Worm (Caenorhabditis elegans) whole organism, L1 larva: ENCODE results near the gene F25E5.2.

Experiments
- C16A3.4 ChIP-seq: fragments of 150-350 bp; optimal IDR thresholded peaks from 2 replicates; lab custom pipeline; 2014; ENCODE audit warnings: missing biosample characterization, missing genetic modification characterization
- F16B12.6 ChIP-seq: fragments of 150-350 bp; optimal IDR thresholded peaks from 2 replicates; lab custom pipeline; 2014; ENCODE audit warnings: missing biosample characterization, missing genetic modification characterization
- ama-1 ChIP-seq: fragments of 150-350 bp; optimal IDR thresholded peaks from 2 replicates; lab custom pipeline; 2014
- blmp-1 ChIP-seq: fragments of 150-350 bp; optimal IDR thresholded peaks from 2 replicates; lab custom pipeline; 2014; ENCODE audit warnings: missing biosample characterization, missing genetic modification characterization
- ceh-82 ChIP-seq, 3 experiments: fragments of 150-350 bp in 1 of 3; sonication (generic microtip) in 2 of 3; optimal IDR thresholded peaks; 2 replicates each; lab custom pipeline; 2014 to 2017; ENCODE audit warnings: missing biosample characterization in 3 of 3, missing genetic modification characterization in 3 of 3
- ceh-88 ChIP-seq: fragments of 200-800 bp; sonication (Bioruptor generic); IDR thresholded peaks from 2 replicates; pipeline ENCODE4 v1.3.6; 2022; ENCODE audit warnings: missing genetic modification characterization, missing compliant biosample characterization
- dpl-1 ChIP-seq, 3 experiments: fragments of 150-350 bp in 2 of 3; sonication (generic microtip) in 1 of 3; optimal IDR thresholded peaks; 2 replicates each; lab custom pipeline; 2014 to 2017; ENCODE audit warnings: missing biosample characterization in 3 of 3, missing genetic modification characterization in 3 of 3, missing genetic modification reagents in 3 of 3
- dsc-1 ChIP-seq: sonication (generic microtip); optimal IDR thresholded peaks from 2 replicates; lab custom pipeline; 2016; ENCODE audit warnings: mild to moderate bottlenecking, missing genetic modification characterization, missing compliant biosample characterization
- efl-1 ChIP-seq, 4 experiments: fragments of 150-350 bp; optimal IDR thresholded peaks in 3 of 4; peaks in 1 of 4; 1 replicate in 1 of 4; 2 replicates in 3 of 4; lab custom pipeline; 2014; ENCODE audit warnings: missing biosample characterization in 2 of 4, missing genetic modification characterization in 2 of 4, missing genetic modification reagents in 2 of 4
- efl-3 ChIP-seq: fragments of 200-800 bp; sonication (Bioruptor generic); optimal IDR thresholded peaks from 2 replicates; lab custom pipeline; 2018; ENCODE audit warnings: mild to moderate bottlenecking, missing genetic modification characterization, missing compliant biosample characterization
- egl-13 ChIP-seq: sonication (generic microtip); optimal IDR thresholded peaks from 2 replicates; lab custom pipeline; 2016; ENCODE audit warnings: missing genotype, missing genetic modification reagents, missing genetic modification characterization, missing compliant biosample characterization
- elt-2 ChIP-seq: sonication (generic microtip); optimal IDR thresholded peaks from 2 replicates; lab custom pipeline; 2016; ENCODE audit warnings: missing genetic modification characterization, mild to moderate bottlenecking, inconsistent platforms, missing compliant biosample characterization, missing genetic modification reagents
- elt-3 ChIP-seq, 6 experiments: fragments of 150-350 bp in 1 of 6; sonication (generic microtip); optimal IDR thresholded peaks; 2 replicates each; lab custom pipeline; 2017 to 2018; ENCODE audit warnings: missing biosample characterization in 6 of 6, missing genetic modification characterization in 6 of 6, inconsistent platforms in 1 of 6
- fkh-10 ChIP-seq: sonication (generic microtip); optimal IDR thresholded peaks from 2 replicates; lab custom pipeline; 2017; ENCODE audit warnings: missing biosample characterization, missing genetic modification reagents, missing genetic modification characterization
- fkh-8 ChIP-seq: sonication (generic microtip); optimal IDR thresholded peaks from 2 replicates; lab custom pipeline; 2016; ENCODE audit warnings: mild to moderate bottlenecking, missing genetic modification characterization, missing compliant biosample characterization
- grh-1 ChIP-seq: fragments of 200-800 bp; sonication (Bioruptor generic); IDR thresholded peaks from 2 replicates; pipeline ENCODE4 v1.3.6; 2022; ENCODE audit warnings: missing genetic modification reagents, missing genetic modification characterization, missing compliant biosample characterization
- irx-1 ChIP-seq: sonication (generic microtip); optimal IDR thresholded peaks from 2 replicates; lab custom pipeline; 2016; ENCODE audit warnings: missing genetic modification characterization, missing compliant biosample characterization
- lin-35 ChIP-seq, 2 experiments: fragments of 150-350 bp; optimal IDR thresholded peaks; 2 replicates each; lab custom pipeline; 2014; ENCODE audit warnings: missing biosample characterization in 2 of 2, missing genetic modification characterization in 2 of 2, missing genetic modification reagents in 2 of 2
- lin-39 ChIP-seq: fragments of 150-350 bp; optimal IDR thresholded peaks from 2 replicates; lab custom pipeline; 2014; ENCODE audit warnings: missing biosample characterization, missing genetic modification reagents, missing genetic modification characterization
- lir-3 ChIP-seq: sonication (generic microtip); optimal IDR thresholded peaks from 2 replicates; lab custom pipeline; 2016; ENCODE audit warnings: mild to moderate bottlenecking, missing genetic modification characterization, moderate library complexity, missing compliant biosample characterization; ENCODE audit not compliant: poor library complexity
- lsy-2 ChIP-seq, 2 experiments: fragments of 150-350 bp; optimal IDR thresholded peaks; 2 replicates each; lab custom pipeline; 2014; ENCODE audit warnings: missing biosample characterization in 2 of 2, missing genetic modification characterization in 2 of 2
- mab-9 ChIP-seq: fragments of 200-800 bp; sonication (Bioruptor generic); IDR thresholded peaks from 2 replicates; pipeline ENCODE4 v1.3.6; 2022; ENCODE audit warnings: missing genetic modification reagents, missing genetic modification characterization, missing compliant biosample characterization
- mdl-1 ChIP-seq, 2 experiments: fragments of 150-350 bp; optimal IDR thresholded peaks; 2 replicates each; lab custom pipeline; 2014 to 2017; ENCODE audit warnings: missing biosample characterization in 2 of 2, missing genetic modification characterization in 2 of 2, inconsistent platforms in 1 of 2
- mef-2 ChIP-seq: fragments of 150-350 bp; optimal IDR thresholded peaks from 2 replicates; lab custom pipeline; 2014; ENCODE audit warnings: missing biosample characterization, missing genetic modification characterization
- mep-1 ChIP-seq: fragments of 150-350 bp; optimal IDR thresholded peaks from 2 replicates; lab custom pipeline; 2014; ENCODE audit warnings: missing biosample characterization, missing genetic modification characterization
- nhr-19 ChIP-seq: fragments of 200-800 bp; sonication (Bioruptor generic); conservative IDR thresholded peaks from 2 replicates; pipeline ENCODE4 v1.3.6; 2022; ENCODE audit warnings: missing genetic modification characterization, missing compliant biosample characterization
- nhr-20 ChIP-seq: sonication (generic microtip); optimal IDR thresholded peaks from 2 replicates; lab custom pipeline; 2016; ENCODE audit warnings: mild to moderate bottlenecking, missing genetic modification characterization, missing compliant biosample characterization
- nhr-28 ChIP-seq: fragments of 150-350 bp; optimal IDR thresholded peaks from 2 replicates; lab custom pipeline; 2014; ENCODE audit warnings: missing biosample characterization, missing genetic modification characterization
- nhr-47 ChIP-seq: sonication (generic microtip); optimal IDR thresholded peaks from 2 replicates; lab custom pipeline; 2016; ENCODE audit warnings: mild to moderate bottlenecking, missing genetic modification characterization, moderate library complexity, missing compliant biosample characterization
- nhr-71 ChIP-seq: sonication (generic microtip); optimal IDR thresholded peaks from 2 replicates; lab custom pipeline; 2016; ENCODE audit warnings: mild to moderate bottlenecking, missing genetic modification characterization, moderate library complexity, missing compliant biosample characterization
- nhr-85 ChIP-seq: sonication (generic microtip); peaks from one replicate; lab custom pipeline; 2016; ENCODE audit warnings: missing genetic modification characterization, inconsistent platforms, missing compliant biosample characterization
- nhr-90 ChIP-seq: sonication (generic microtip); optimal IDR thresholded peaks from 2 replicates; lab custom pipeline; 2016; ENCODE audit warnings: mild to moderate bottlenecking, missing genetic modification characterization, missing compliant biosample characterization; ENCODE audit not compliant: poor library complexity
- pax-3 ChIP-seq: fragments of 200-800 bp; sonication (Bioruptor generic); optimal IDR thresholded peaks from 2 replicates; lab custom pipeline; 2018; ENCODE audit warnings: mild to moderate bottlenecking, missing genetic modification characterization, moderate library complexity, missing compliant biosample characterization
- pqm-1 ChIP-seq: sonication (generic microtip); optimal IDR thresholded peaks from 3 replicates; lab custom pipeline; 2017; ENCODE audit warnings: missing biosample characterization, missing genetic modification characterization
- rnt-1 ChIP-seq: sonication (generic microtip); optimal IDR thresholded peaks from 2 replicates; lab custom pipeline; 2016; ENCODE audit warnings: mild to moderate bottlenecking, missing genetic modification characterization, moderate library complexity, missing compliant biosample characterization
- skn-1 ChIP-seq: fragments of 150-350 bp; optimal IDR thresholded peaks from 2 replicates; lab custom pipeline; 2014; ENCODE audit warnings: missing biosample characterization, missing genetic modification characterization
- snu-23 ChIP-seq: sonication (generic microtip); optimal IDR thresholded peaks from 2 replicates; lab custom pipeline; 2016; ENCODE audit warnings: missing genetic modification characterization, missing compliant biosample characterization
- sup-37 ChIP-seq: fragments of 200-800 bp; sonication (Bioruptor generic); optimal IDR thresholded peaks from 2 replicates; lab custom pipeline; 2018; ENCODE audit warnings: mild to moderate bottlenecking, missing genetic modification characterization, missing compliant biosample characterization
- swsn-7 ChIP-seq: sonication (generic microtip); optimal IDR thresholded peaks from 2 replicates; lab custom pipeline; 2016; ENCODE audit warnings: missing genetic modification characterization, missing compliant biosample characterization
- tbx-2 ChIP-seq: sonication (generic microtip); optimal IDR thresholded peaks from 2 replicates; lab custom pipeline; 2016; ENCODE audit warnings: missing genetic modification characterization, missing compliant biosample characterization
- unc-130 ChIP-seq: fragments of 150-350 bp; optimal IDR thresholded peaks from 2 replicates; lab custom pipeline; 2017; ENCODE audit warnings: missing biosample characterization, missing genetic modification characterization, inconsistent platforms
- unc-86 ChIP-seq: sonication (generic microtip); optimal IDR thresholded peaks from 2 replicates; lab custom pipeline; 2016; ENCODE audit warnings: missing genetic modification characterization, missing compliant biosample characterization
- xbp-1 ChIP-seq: sonication (generic microtip); optimal IDR thresholded peaks from 2 replicates; lab custom pipeline; 2016; ENCODE audit warnings: missing genetic modification characterization, missing compliant biosample characterization
- ztf-11 ChIP-seq, 2 experiments: sonication (generic microtip); optimal IDR thresholded peaks; 2 replicates each; lab custom pipeline; 2016 to 2017; ENCODE audit warnings: missing genetic modification characterization in 2 of 2, missing biosample characterization in 1 of 2, missing compliant biosample characterization in 1 of 2
- ztf-4 ChIP-seq: fragments of 150-350 bp; optimal IDR thresholded peaks from 2 replicates; lab custom pipeline; 2014; ENCODE audit warnings: missing biosample characterization, missing genetic modification characterization

The F25E5.2 gene

ce11 chrV:7432441-7433146 is 22.5 kb upstream of the F25E5.2 start:
- TF ChIP-seq elt-2: peak; percentile 5
- peak; percentile 53 for TF ChIP-seq nhr-85
- TF ChIP-seq irx-1 (tag; lab: Kevin White, UChicago): no peak
- peak in 1 of 6 experiments; percentile 35 for TF ChIP-seq elt-3 (tag; optimal IDR thresholded peaks at IDR 0.05; lab: Kevin White, UChicago)
- 0 out of 2 replicates have a peak, but pooled peaks have one; percentile 10 for TF ChIP-seq ceh-88 (GFP tag; lab: Robert Waterston, UW)
- TF ChIP-seq rnt-1: no peak
- peak; percentile 6 for TF ChIP-seq nhr-20 (tag; lab: Kevin White, UChicago)
- peak; percentile 44 for TF ChIP-seq snu-23 (GFP tag; lab: Kevin White, UChicago)
- TF ChIP-seq ama-1: peak; percentile 52
- no peak for TF ChIP-seq efl-3 (GFP tag; lab: Kevin White, UChicago)
- TF ChIP-seq lir-3 (tag; lab: Kevin White, UChicago): peak; percentile 21
- no peak for TF ChIP-seq efl-1 (optimal IDR thresholded peaks at IDR 0.05; lab: Kevin White, UChicago)
- peak in 1 of 2 experiments; percentile 80 for TF ChIP-seq efl-1 (GFP tag; optimal IDR thresholded peaks at IDR 0.05 in 1 of 2; lab: Kevin White, UChicago)
- TF ChIP-seq nhr-90 (tag; lab: Kevin White, UChicago): peak; percentile 24
- TF ChIP-seq, all 84 proteins: peak for 10

- TF ChIP-seq efl-3 (GFP tag; lab: Kevin White, UChicago) (no peak), ceh-82 (tag; optimal IDR thresholded peaks at IDR 0.05; lab: Kevin White, UChicago) (peak; percentile 25 to 32 (median 28)), rnt-1 (peak; percentile 56), mab-9 (GFP tag; lab: Robert Waterston, UW) (no peak), fkh-8 (tag; lab: Kevin White, UChicago) (peak; percentile 73), pqm-1 (tag; lab: Kevin White, UChicago) (no peak), elt-2 (peak; percentile 58), dsc-1 (peak; percentile 47), ztf-11 (tag; optimal IDR thresholded peaks at IDR 0.05; lab: Kevin White, UChicago) (no peak), fkh-10 (GFP tag; lab: Kevin White, UChicago) (peak; percentile 33), lin-35 (GFP tag; optimal IDR thresholded peaks at IDR 0.05; lab: Kevin White, UChicago) (peak; percentile 49 to 72), snu-23 (GFP tag; lab: Kevin White, UChicago) (peak; percentile 79), C16A3.4 (tag; lab: Kevin White, UChicago) (peak; percentile 13), F16B12.6 (tag; lab: Kevin White, UChicago) (no peak), nhr-71 (peak; percentile 92), mef-2 (tag; lab: Kevin White, UChicago) (peak; percentile 0), lir-3 (tag; lab: Kevin White, UChicago) (peak; percentile 34), unc-130 (tag; lab: Kevin White, UChicago) (peak; percentile 34), nhr-47 (peak; percentile 55), lsy-2 (tag; optimal IDR thresholded peaks at IDR 0.05; lab: Kevin White, UChicago) (peak; percentile 55 to 58), nhr-28 (no peak), ztf-4 (no peak), lin-39 (tag; lab: Kevin White, UChicago) (peak; percentile 1), grh-1 (GFP tag; lab: Robert Waterston, UW) (no peak), blmp-1 (tag; lab: Kevin White, UChicago) (peak; percentile 5), mep-1 (tag; lab: Kevin White, UChicago) (peak; percentile 60), nhr-90 (tag; lab: Kevin White, UChicago) (peak; percentile 29), swsn-7 (tag; lab: Kevin White, UChicago) (peak; percentile 63), efl-1 (optimal IDR thresholded peaks at IDR 0.05; lab: Kevin White, UChicago) (peak; percentile 19 to 41), efl-1 (GFP tag; optimal IDR thresholded peaks at IDR 0.05 in 1 of 2; lab: Kevin White, UChicago) (peak in 1 of 2 experiments; percentile 87), dpl-1 (GFP tag; optimal IDR thresholded peaks at IDR 0.05; lab: Kevin White, UChicago) (peak in 2 of 3 experiments; percentile 37 to 45), nhr-19 (GFP tag; lab: Robert Waterston, UW) (peak; percentile 98), xbp-1 (tag; lab: Kevin White, UChicago) (peak; percentile 32), sup-37 (GFP tag; lab: Kevin White, UChicago) (peak; percentile 31), skn-1 (tag; lab: Kevin White, UChicago) (peak; percentile 39), pax-3 (tag; lab: Kevin White, UChicago) (peak; percentile 29), egl-13 (tag; lab: Kevin White, UChicago) (no peak), tbx-2 (tag; lab: Kevin White, UChicago) (peak; percentile 69), unc-86 (tag; lab: Kevin White, UChicago) (peak; percentile 25), elt-3 (tag; optimal IDR thresholded peaks at IDR 0.05; lab: Kevin White, UChicago) (peak in 1 of 6 experiments; percentile 4), nhr-20 (tag; lab: Kevin White, UChicago) (peak; percentile 78), mdl-1 (tag; optimal IDR thresholded peaks at IDR 0.05; lab: Kevin White, UChicago) (peak in 1 of 2 experiments; percentile 89), ama-1 (no peak)
These were observed 20.2 kb upstream of the F25E5.2 start for ce11 chrV:7434805-7435363.
